Worm (Caenorhabditis elegans) whole organism, L1 larva: ENCODE results near the gene dpy-19.

ENCODE experiments used
- C04F5.9 ChIP-seq: sonication (generic microtip); optimal IDR thresholded peaks from 2 replicates; lab custom pipeline; 2016; ENCODE audit warnings: missing genetic modification characterization, missing compliant biosample characterization
- C16A3.4 ChIP-seq: fragments of 150-350 bp; optimal IDR thresholded peaks from 2 replicates; lab custom pipeline; 2014; ENCODE audit warnings: missing biosample characterization, missing genetic modification characterization
- C34B4.2 ChIP-seq: sonication (generic microtip); optimal IDR thresholded peaks from 2 replicates; lab custom pipeline; 2017; ENCODE audit warnings: mild to moderate bottlenecking, missing genetic modification characterization, missing compliant biosample characterization
- ama-1 ChIP-seq: fragments of 150-350 bp; optimal IDR thresholded peaks from 2 replicates; lab custom pipeline; 2014
- ceh-8 ChIP-seq: fragments of 200-800 bp; sonication (Bioruptor generic); optimal IDR thresholded peaks from 2 replicates; lab custom pipeline; 2018; ENCODE audit warnings: mild to moderate bottlenecking, missing genetic modification characterization, moderate library complexity, missing compliant biosample characterization
- ceh-82 ChIP-seq, 3 experiments: fragments of 150-350 bp in 1 of 3; sonication (generic microtip) in 2 of 3; optimal IDR thresholded peaks; 2 replicates each; lab custom pipeline; 2014 to 2017; ENCODE audit warnings: missing biosample characterization in 3 of 3, missing genetic modification characterization in 3 of 3
- ces-1 ChIP-seq: fragments of 150-350 bp; optimal IDR thresholded peaks from 2 replicates; lab custom pipeline; 2014; ENCODE audit warnings: missing biosample characterization, missing genetic modification reagents, missing genetic modification characterization
- dsc-1 ChIP-seq: sonication (generic microtip); optimal IDR thresholded peaks from 2 replicates; lab custom pipeline; 2016; ENCODE audit warnings: mild to moderate bottlenecking, missing genetic modification characterization, missing compliant biosample characterization
- efl-1 ChIP-seq, 4 experiments: fragments of 150-350 bp; optimal IDR thresholded peaks in 3 of 4; peaks in 1 of 4; 1 replicate in 1 of 4; 2 replicates in 3 of 4; lab custom pipeline; 2014; ENCODE audit warnings: missing biosample characterization in 2 of 4, missing genetic modification characterization in 2 of 4, missing genetic modification reagents in 2 of 4
- egl-27 ChIP-seq, 2 experiments: fragments of 150-350 bp in 1 of 2; sonication (generic microtip); optimal IDR thresholded peaks; 3 replicates each; lab custom pipeline; 2017 to 2018; ENCODE audit warnings: missing biosample characterization in 2 of 2, missing genetic modification characterization in 2 of 2, missing genetic modification reagents in 2 of 2
- fkh-4 ChIP-seq: sonication (generic microtip); optimal IDR thresholded peaks from 2 replicates; lab custom pipeline; 2016; ENCODE audit warnings: missing compliant biosample characterization, missing genetic modification characterization, borderline replicate concordance
- grh-1 ChIP-seq: fragments of 200-800 bp; sonication (Bioruptor generic); IDR thresholded peaks from 2 replicates; pipeline ENCODE4 v1.3.6; 2022; ENCODE audit warnings: missing genetic modification reagents, missing genetic modification characterization, missing compliant biosample characterization
- hlh-4 ChIP-seq: sonication (generic microtip); optimal IDR thresholded peaks from 2 replicates; lab custom pipeline; 2016; ENCODE audit warnings: mild to moderate bottlenecking, missing genetic modification characterization, missing compliant biosample characterization
- hpl-2 ChIP-seq: fragments of 150-350 bp; optimal IDR thresholded peaks from 2 replicates; lab custom pipeline; 2014; ENCODE audit warnings: missing biosample characterization, missing genetic modification reagents, missing genetic modification characterization
- irx-1 ChIP-seq: sonication (generic microtip); optimal IDR thresholded peaks from 2 replicates; lab custom pipeline; 2016; ENCODE audit warnings: missing genetic modification characterization, missing compliant biosample characterization
- jun-1 ChIP-seq: fragments of 150-350 bp; optimal IDR thresholded peaks from 2 replicates; lab custom pipeline; 2014; ENCODE audit warnings: missing biosample characterization, missing genetic modification reagents, missing genetic modification characterization
- lin-14 ChIP-seq: fragments of 200-800 bp; sonication (Bioruptor generic); optimal IDR thresholded peaks from 2 replicates; lab custom pipeline; 2018; ENCODE audit warnings: mild to moderate bottlenecking, missing genetic modification characterization, moderate library complexity, missing compliant biosample characterization
- lin-35 ChIP-seq, 2 experiments: fragments of 150-350 bp; optimal IDR thresholded peaks; 2 replicates each; lab custom pipeline; 2014; ENCODE audit warnings: missing biosample characterization in 2 of 2, missing genetic modification characterization in 2 of 2, missing genetic modification reagents in 2 of 2
- lin-39 ChIP-seq: fragments of 150-350 bp; optimal IDR thresholded peaks from 2 replicates; lab custom pipeline; 2014; ENCODE audit warnings: missing biosample characterization, missing genetic modification reagents, missing genetic modification characterization
- lir-3 ChIP-seq: sonication (generic microtip); optimal IDR thresholded peaks from 2 replicates; lab custom pipeline; 2016; ENCODE audit warnings: mild to moderate bottlenecking, missing genetic modification characterization, moderate library complexity, missing compliant biosample characterization; ENCODE audit not compliant: poor library complexity
- lsy-2 ChIP-seq, 2 experiments: fragments of 150-350 bp; optimal IDR thresholded peaks; 2 replicates each; lab custom pipeline; 2014; ENCODE audit warnings: missing biosample characterization in 2 of 2, missing genetic modification characterization in 2 of 2
- mab-9 ChIP-seq: fragments of 200-800 bp; sonication (Bioruptor generic); IDR thresholded peaks from 2 replicates; pipeline ENCODE4 v1.3.6; 2022; ENCODE audit warnings: missing genetic modification reagents, missing genetic modification characterization, missing compliant biosample characterization
- mdl-1 ChIP-seq, 2 experiments: fragments of 150-350 bp; optimal IDR thresholded peaks; 2 replicates each; lab custom pipeline; 2014 to 2017; ENCODE audit warnings: missing biosample characterization in 2 of 2, missing genetic modification characterization in 2 of 2, inconsistent platforms in 1 of 2
- nhr-12 ChIP-seq: sonication (generic microtip); optimal IDR thresholded peaks from 2 replicates; lab custom pipeline; 2017; ENCODE audit warnings: missing biosample characterization, missing genetic modification characterization
- nhr-20 ChIP-seq: sonication (generic microtip); optimal IDR thresholded peaks from 2 replicates; lab custom pipeline; 2016; ENCODE audit warnings: mild to moderate bottlenecking, missing genetic modification characterization, missing compliant biosample characterization
- nhr-47 ChIP-seq: sonication (generic microtip); optimal IDR thresholded peaks from 2 replicates; lab custom pipeline; 2016; ENCODE audit warnings: mild to moderate bottlenecking, missing genetic modification characterization, moderate library complexity, missing compliant biosample characterization
- nhr-71 ChIP-seq: sonication (generic microtip); optimal IDR thresholded peaks from 2 replicates; lab custom pipeline; 2016; ENCODE audit warnings: mild to moderate bottlenecking, missing genetic modification characterization, moderate library complexity, missing compliant biosample characterization
- nhr-76 ChIP-seq: sonication (generic microtip); optimal IDR thresholded peaks from 2 replicates; lab custom pipeline; 2017; ENCODE audit warnings: missing biosample characterization, missing genetic modification characterization
- nhr-84 ChIP-seq: sonication (generic microtip); optimal IDR thresholded peaks from 2 replicates; lab custom pipeline; 2017; ENCODE audit warnings: missing biosample characterization, missing genetic modification characterization
- nhr-90 ChIP-seq: sonication (generic microtip); optimal IDR thresholded peaks from 2 replicates; lab custom pipeline; 2016; ENCODE audit warnings: mild to moderate bottlenecking, missing genetic modification characterization, missing compliant biosample characterization; ENCODE audit not compliant: poor library complexity
- pag-3 ChIP-seq: sonication (generic microtip); optimal IDR thresholded peaks from 2 replicates; lab custom pipeline; 2017; ENCODE audit warnings: missing genetic modification characterization, mild to moderate bottlenecking, missing compliant biosample characterization, antibody characterized with exemption, borderline replicate concordance; ENCODE audit not compliant: insufficient read depth
- pax-3 ChIP-seq: fragments of 200-800 bp; sonication (Bioruptor generic); optimal IDR thresholded peaks from 2 replicates; lab custom pipeline; 2018; ENCODE audit warnings: mild to moderate bottlenecking, missing genetic modification characterization, moderate library complexity, missing compliant biosample characterization
- snu-23 ChIP-seq: sonication (generic microtip); optimal IDR thresholded peaks from 2 replicates; lab custom pipeline; 2016; ENCODE audit warnings: missing genetic modification characterization, missing compliant biosample characterization
- vab-15 ChIP-seq: sonication (generic microtip); optimal IDR thresholded peaks from 2 replicates; lab custom pipeline; 2017; ENCODE audit warnings: missing genotype, mild to moderate bottlenecking, missing genetic modification characterization, missing compliant biosample characterization
- xbp-1 ChIP-seq: sonication (generic microtip); optimal IDR thresholded peaks from 2 replicates; lab custom pipeline; 2016; ENCODE audit warnings: missing genetic modification characterization, missing compliant biosample characterization
- zag-1 ChIP-seq: fragments of 150-350 bp; optimal IDR thresholded peaks from 2 replicates; lab custom pipeline; 2014; ENCODE audit warnings: missing biosample characterization, missing genetic modification characterization
- zip-4 ChIP-seq: fragments of 200-800 bp; sonication (Bioruptor generic); optimal IDR thresholded peaks from 2 replicates; lab custom pipeline; 2018; ENCODE audit warnings: mild to moderate bottlenecking, missing genetic modification characterization, moderate library complexity, missing compliant biosample characterization
- ztf-11 ChIP-seq, 2 experiments: sonication (generic microtip); optimal IDR thresholded peaks; 2 replicates each; lab custom pipeline; 2016 to 2017; ENCODE audit warnings: missing genetic modification characterization in 2 of 2, missing biosample characterization in 1 of 2, missing compliant biosample characterization in 1 of 2

Gene dpy-19

ce11 chrIII:8650235-8650817, 17.0 kb downstream of the dpy-19 start, which contains the start of gene flp-23 (continued):
- TF ChIP-seq lin-39 (tag; lab: Kevin White, UChicago) (no peak), nhr-90 (tag; lab: Kevin White, UChicago) (peak; percentile 22), nhr-47 (tag; lab: Kevin White, UChicago) (no peak), C16A3.4 (tag; lab: Kevin White, UChicago) (peak; percentile 12), nhr-84 (tag; lab: Kevin White, UChicago) (no peak), lsy-2 (tag; optimal IDR thresholded peaks at IDR 0.05; lab: Kevin White, UChicago) (peak; percentile 29 to 50), snu-23 (GFP tag; lab: Kevin White, UChicago) (peak; percentile 62), xbp-1 (tag; lab: Kevin White, UChicago) (peak; percentile 34), ceh-8 (GFP tag; lab: Kevin White, UChicago) (no peak), hlh-4 (no peak), pag-3 (no peak), ceh-82 (tag; optimal IDR thresholded peaks at IDR 0.05; lab: Kevin White, UChicago) (peak in 1 of 3 experiments; percentile 37), nhr-20 (tag; lab: Kevin White, UChicago) (peak; percentile 9), zip-4 (GFP tag; lab: Kevin White, UChicago) (no peak), mdl-1 (tag; optimal IDR thresholded peaks at IDR 0.05; lab: Kevin White, UChicago) (peak in 1 of 2 experiments; percentile 23), nhr-12 (tag; lab: Kevin White, UChicago) (no peak), lin-35 (GFP tag; optimal IDR thresholded peaks at IDR 0.05; lab: Kevin White, UChicago) (peak; percentile 2 to 36), lin-14 (GFP tag; lab: Kevin White, UChicago) (peak; percentile 52), pax-3 (tag; lab: Kevin White, UChicago) (no peak), fkh-4 (tag; lab: Kevin White, UChicago) (no peak), C04F5.9 (tag; lab: Kevin White, UChicago) (no peak), nhr-71 (tag; lab: Kevin White, UChicago) (peak; percentile 62), zag-1 (tag; lab: Kevin White, UChicago) (no peak), vab-15 (tag; lab: Kevin White, UChicago) (no peak)

ce11 chrIII:8648589-8648988, 18.7 kb downstream of the dpy-19 start, which contains the start of gene F22B7.3:
TSS of gene F22B7.3 (plus strand) at chrIII:8648889.
- TF ChIP-seq nhr-12 (tag; lab: Kevin White, UChicago) (no peak), nhr-90 (tag; lab: Kevin White, UChicago) (no peak), ces-1 (GFP tag; lab: Kevin White, UChicago) (no peak), ama-1 (no peak), C34B4.2 (tag; lab: Kevin White, UChicago) (no peak), lir-3 (no peak), hlh-4 (no peak), mab-9 (no peak), lsy-2 (tag; optimal IDR thresholded peaks at IDR 0.05; lab: Kevin White, UChicago) (no peak), nhr-76 (tag; lab: Kevin White, UChicago) (no peak), mdl-1 (tag; optimal IDR thresholded peaks at IDR 0.05; lab: Kevin White, UChicago) (no peak), ztf-11 (tag; optimal IDR thresholded peaks at IDR 0.05; lab: Kevin White, UChicago) (no peak), irx-1 (tag; lab: Kevin White, UChicago) (no peak), efl-1 (optimal IDR thresholded peaks at IDR 0.05; lab: Kevin White, UChicago) (no peak), efl-1 (GFP tag; optimal IDR thresholded peaks at IDR 0.05 in 1 of 2; lab: Kevin White, UChicago) (no peak), lin-35 (GFP tag; optimal IDR thresholded peaks at IDR 0.05; lab: Kevin White, UChicago) (no peak), jun-1 (tag; lab: Kevin White, UChicago) (no peak), vab-15 (tag; lab: Kevin White, UChicago) (no peak)
- TF ChIP-seq, all 84 proteins: peak for 0

- no peak for TF ChIP-seq ztf-11 (tag; optimal IDR thresholded peaks at IDR 0.05; lab: Kevin White, UChicago)
- no peak for TF ChIP-seq pax-3 (tag; lab: Kevin White, UChicago)
- no peak for TF ChIP-seq dsc-1 (tag; lab: Kevin White, UChicago)
- TF ChIP-seq efl-1 (optimal IDR thresholded peaks at IDR 0.05; lab: Kevin White, UChicago), result no peak
- peak in 1 of 2 experiments; percentile 46 for TF ChIP-seq efl-1 (GFP tag; optimal IDR thresholded peaks at IDR 0.05 in 1 of 2; lab: Kevin White, UChicago)
- TF ChIP-seq grh-1, result no peak
- TF ChIP-seq hpl-2 (GFP tag; lab: Kevin White, UChicago), result no peak
- TF ChIP-seq egl-27 (tag; optimal IDR thresholded peaks at IDR 0.05; lab: Kevin White, UChicago), result no peak
- no peak for TF ChIP-seq mab-9
These were observed 21.3 kb downstream of the dpy-19 start for ce11 chrIII:8646021-8646420.
